Worm (Caenorhabditis elegans) whole organism, young adult: ENCODE results near the gene F13H8.3.

Experiments
- F33H1.4 ChIP-seq: fragments of 200-800 bp; sonication (Bioruptor generic); IDR thresholded peaks from 2 replicates; pipeline ENCODE4 v1.3.6; 2022; ENCODE audit warnings: missing genetic modification reagents, missing genetic modification characterization, missing compliant biosample characterization
- akir-1 ChIP-seq: fragments of 200-800 bp; sonication (Bioruptor generic); optimal IDR thresholded peaks from 2 replicates; lab custom pipeline; 2018; ENCODE audit warnings: mild to moderate bottlenecking, missing genetic modification characterization, moderate library complexity, missing compliant biosample characterization
- athp-1 ChIP-seq: sonication (generic microtip); optimal IDR thresholded peaks from 2 replicates; lab custom pipeline; 2017; ENCODE audit warnings: mild to moderate bottlenecking, missing genetic modification characterization, missing compliant biosample characterization
- cebp-1 ChIP-seq, 2 experiments: fragments of 200-800 bp in 1 of 2; sonication (Bioruptor generic) in 1 of 2; sonication (generic microtip) in 1 of 2; IDR thresholded peaks in 1 of 2; optimal IDR thresholded peaks in 1 of 2; 2 replicates each; pipeline versions ENCODE4 v1.3.6 to Lab custom; 2017 to 2022; ENCODE audit warnings: missing compliant biosample characterization in 2 of 2, missing genetic modification characterization in 2 of 2, mild to moderate bottlenecking in 1 of 2, missing genetic modification reagents in 1 of 2, moderate library complexity in 1 of 2
- die-1 ChIP-seq: sonication (generic microtip); optimal IDR thresholded peaks from 2 replicates; lab custom pipeline; 2016; ENCODE audit warnings: missing genotype, mild to moderate bottlenecking, missing genetic modification characterization, missing compliant biosample characterization
- egl-44 ChIP-seq: fragments of 200-800 bp; sonication (Bioruptor generic); IDR thresholded peaks from 2 replicates; pipeline ENCODE4 v1.3.6; 2022; ENCODE audit warnings: missing genetic modification reagents, missing genetic modification characterization, missing compliant biosample characterization
- ekl-4 ChIP-seq: fragments of 200-800 bp; sonication (Bioruptor generic); IDR thresholded peaks from 2 replicates; pipeline ENCODE4 v1.3.6; 2022; ENCODE audit warnings: missing genetic modification reagents, missing genetic modification characterization, missing compliant biosample characterization
- madf-3 ChIP-seq: fragments of 200-800 bp; sonication (Bioruptor generic); IDR thresholded peaks from 2 replicates; pipeline ENCODE4 v1.3.6; 2022; ENCODE audit warnings: missing genetic modification reagents, missing genetic modification characterization, missing compliant biosample characterization
- nfya-2 ChIP-seq: fragments of 200-800 bp; sonication (Bioruptor generic); IDR thresholded peaks from 2 replicates; pipeline ENCODE4 v1.3.6; 2022; ENCODE audit warnings: missing genetic modification reagents, missing genetic modification characterization, missing compliant biosample characterization
- nhr-120 ChIP-seq: fragments of 200-800 bp; sonication (Bioruptor generic); IDR thresholded peaks from 2 replicates; pipeline ENCODE4 v1.3.6; 2022; ENCODE audit warnings: missing genetic modification characterization, missing compliant biosample characterization
- rec-8 ChIP-seq, 2 experiments: sonication (generic microtip); optimal IDR thresholded peaks; 2 replicates each; lab custom pipeline; 2016; ENCODE audit warnings: mild to moderate bottlenecking in 2 of 2, missing genetic modification characterization in 2 of 2, missing genetic modification reagents in 2 of 2, missing genotype in 2 of 2, missing biosample characterization in 1 of 2, missing compliant biosample characterization in 1 of 2, moderate library complexity in 1 of 2
- unc-62 ChIP-seq: fragments of 150-350 bp; optimal IDR thresholded peaks from 2 replicates; lab custom pipeline; 2014; ENCODE audit warnings: missing biosample characterization, missing genetic modification reagents, missing genetic modification characterization
- zim-3 ChIP-seq: sonication (generic microtip); optimal IDR thresholded peaks from 2 replicates; lab custom pipeline; 2017; ENCODE audit warnings: mild to moderate bottlenecking, missing genetic modification characterization, moderate library complexity, missing compliant biosample characterization

- TF ChIP-seq ekl-4 (GFP tag; lab: Robert Waterston, UW) = no peak
- no peak for TF ChIP-seq egl-44 (GFP tag; lab: Robert Waterston, UW)
- no peak for TF ChIP-seq nhr-120
- no peak for TF ChIP-seq die-1 (tag; lab: Kevin White, UChicago)
- TF ChIP-seq F33H1.4 = no peak
- no peak for TF ChIP-seq akir-1 (GFP tag; lab: Kevin White, UChicago)
- no peak for TF ChIP-seq nfya-2 (GFP tag; lab: Robert Waterston, UW)
- TF ChIP-seq unc-62 = no peak
- TF ChIP-seq madf-3 (GFP tag; lab: Robert Waterston, UW) = no peak
- TF ChIP-seq cebp-1 (GFP tag; IDR thresholded peaks at IDR 0.05; lab: Robert Waterston, UW) = no peak
- no peak for TF ChIP-seq cebp-1 (tag; optimal IDR thresholded peaks at IDR 0.05; lab: Kevin White, UChicago)
- no peak for TF ChIP-seq zim-3 (tag; lab: Kevin White, UChicago)
- no peak for TF ChIP-seq rec-8 (tag; optimal IDR thresholded peaks at IDR 0.05; lab: Kevin White, UChicago)
- TF ChIP-seq athp-1 = no peak
These were observed at the start of gene F13H8.3 for ce11 chrII:6263685-6264084.
